Worm (Caenorhabditis elegans) whole organism, L2 larva: ENCODE measurements around the gene ent-3.
"Not testable (repeated sequence)": the region's sequence is repeated elsewhere in the genome, so short reads cannot be mapped to it uniquely, and the experiment has no call there.

Experiments used
- Y55F3AM.14 ChIP-seq: fragments of 200-800 bp; sonication (Bioruptor generic); optimal IDR thresholded peaks from 2 replicates; lab custom pipeline; 2018; ENCODE audit warnings: mild to moderate bottlenecking, missing genetic modification characterization, missing compliant biosample characterization
- alr-1 ChIP-seq: fragments of 150-350 bp; optimal IDR thresholded peaks from 2 replicates; lab custom pipeline; 2014; ENCODE audit warnings: missing biosample characterization, missing genetic modification characterization
- aly-2 ChIP-seq: fragments of 150-350 bp; optimal IDR thresholded peaks from 2 replicates; lab custom pipeline; 2014; ENCODE audit warnings: missing biosample characterization, missing genetic modification characterization
- ama-1 ChIP-seq: fragments of 150-350 bp; optimal IDR thresholded peaks from 2 replicates; lab custom pipeline; 2018; ENCODE audit warnings: inconsistent platforms
- ceh-16 ChIP-seq: fragments of 150-350 bp; optimal IDR thresholded peaks from 2 replicates; lab custom pipeline; 2014; ENCODE audit warnings: missing biosample characterization, missing genetic modification characterization
- ceh-82 ChIP-seq: fragments of 150-350 bp; optimal IDR thresholded peaks from 2 replicates; lab custom pipeline; 2014; ENCODE audit warnings: missing biosample characterization, missing genetic modification characterization
- dmd-4 ChIP-seq: sonication (generic microtip); optimal IDR thresholded peaks from 2 replicates; lab custom pipeline; 2017; ENCODE audit warnings: missing biosample characterization, missing genetic modification characterization
- elt-3 ChIP-seq: sonication (generic microtip); optimal IDR thresholded peaks from 2 replicates; lab custom pipeline; 2017; ENCODE audit warnings: missing biosample characterization, missing genetic modification characterization
- fos-1 ChIP-seq: fragments of 150-350 bp; optimal IDR thresholded peaks from 2 replicates; lab custom pipeline; 2014; ENCODE audit warnings: missing biosample characterization, missing genetic modification characterization
- gmeb-1 ChIP-seq: fragments of 150-350 bp; optimal IDR thresholded peaks from 2 replicates; lab custom pipeline; 2014; ENCODE audit warnings: missing biosample characterization, missing genetic modification characterization
- lin-11 ChIP-seq: fragments of 150-350 bp; sonication (generic microtip); optimal IDR thresholded peaks from 2 replicates; lab custom pipeline; 2014; ENCODE audit warnings: missing biosample characterization, missing genetic modification characterization, inconsistent platforms, mixed read lengths
- lin-13 ChIP-seq: fragments of 150-350 bp; optimal IDR thresholded peaks from 2 replicates; lab custom pipeline; 2014; ENCODE audit warnings: missing biosample characterization, missing genetic modification reagents, missing genetic modification characterization
- lsy-2 ChIP-seq, 2 experiments: fragments of 150-350 bp in 1 of 2; sonication (generic microtip) in 1 of 2; optimal IDR thresholded peaks; 2 replicates each; lab custom pipeline; 2014 to 2017; ENCODE audit warnings: missing biosample characterization in 2 of 2, missing genetic modification characterization in 2 of 2
- mbf-1 ChIP-seq: sonication (generic microtip); optimal IDR thresholded peaks from 2 replicates; lab custom pipeline; 2017; ENCODE audit warnings: missing biosample characterization, missing genetic modification characterization
- mdl-1 ChIP-seq, 2 experiments: fragments of 150-350 bp in 1 of 2; sonication (generic microtip) in 1 of 2; optimal IDR thresholded peaks; 2 replicates each; lab custom pipeline; 2017; ENCODE audit warnings: missing biosample characterization in 2 of 2, missing genetic modification characterization in 2 of 2
- nhr-10 ChIP-seq: sonication (generic microtip); optimal IDR thresholded peaks from 2 replicates; lab custom pipeline; 2017; ENCODE audit warnings: missing biosample characterization, missing genetic modification characterization
- nhr-23 ChIP-seq: fragments of 150-350 bp; optimal IDR thresholded peaks from 2 replicates; lab custom pipeline; 2014; ENCODE audit warnings: missing biosample characterization, missing genetic modification reagents, missing genetic modification characterization
- nhr-237 ChIP-seq: fragments of 150-350 bp; optimal IDR thresholded peaks from 2 replicates; lab custom pipeline; 2014; ENCODE audit warnings: missing biosample characterization, missing genetic modification characterization
- nhr-25 ChIP-seq: fragments of 150-350 bp; sonication (generic microtip); optimal IDR thresholded peaks from 3 replicates; lab custom pipeline; 2014; ENCODE audit warnings: missing biosample characterization, missing genetic modification characterization
- peb-1 ChIP-seq: fragments of 150-350 bp; optimal IDR thresholded peaks from 2 replicates; lab custom pipeline; 2014; ENCODE audit warnings: missing biosample characterization, missing genetic modification characterization
- skn-1 ChIP-seq: sonication (generic microtip); optimal IDR thresholded peaks from 2 replicates; lab custom pipeline; 2017; ENCODE audit warnings: missing biosample characterization, missing genetic modification characterization
- sma-3 ChIP-seq: sonication (generic microtip); optimal IDR thresholded peaks from 2 replicates; lab custom pipeline; 2016; ENCODE audit warnings: missing genetic modification reagents, missing genetic modification characterization, missing compliant biosample characterization
- snpc-4 ChIP-seq: fragments of 150-350 bp; optimal IDR thresholded peaks from 2 replicates; lab custom pipeline; 2014; ENCODE audit warnings: missing biosample characterization, missing genetic modification characterization
- unc-39 ChIP-seq: fragments of 150-350 bp; optimal IDR thresholded peaks from 2 replicates; lab custom pipeline; 2014; ENCODE audit warnings: missing biosample characterization, missing genetic modification characterization
- unc-55 ChIP-seq: fragments of 150-350 bp; sonication (generic microtip); optimal IDR thresholded peaks from 3 replicates; lab custom pipeline; 2014; ENCODE audit warnings: missing biosample characterization, missing genetic modification reagents, missing genetic modification characterization
- unc-62 ChIP-seq: fragments of 150-350 bp; optimal IDR thresholded peaks from 2 replicates; lab custom pipeline; 2014; ENCODE audit warnings: missing biosample characterization, missing genetic modification reagents, missing genetic modification characterization
- ztf-1 ChIP-seq: fragments of 200-800 bp; sonication (Bioruptor generic); conservative IDR thresholded peaks from 2 replicates; pipeline ENCODE4 v1.3.6; 2022; ENCODE audit warnings: missing genetic modification characterization, missing compliant biosample characterization

ent-3 gene

ce11 chrV:14235942-14236341, at the start of gene ent-3:
Gene ent-3 (minus strand): TSS chrV:14236042.
- TF ChIP-seq dmd-4 (tag; lab: Kevin White, UChicago) = no peak
- TF ChIP-seq fos-1 (tag; lab: Kevin White, UChicago) = no peak
- no peak for TF ChIP-seq Y55F3AM.14
- TF ChIP-seq, all 48 proteins: peak for 0

ce11 chrV:14283241-14283640, 47.4 kb upstream of the ent-3 start, which contains the start of gene F40G12.10:
Gene F40G12.10 (plus strand): TSS chrV:14283541.
- TF ChIP-seq peb-1 (tag; lab: Kevin White, UChicago) (no peak), lsy-2 (tag; optimal IDR thresholded peaks at IDR 0.05; lab: Kevin White, UChicago) (no peak), nhr-25 (tag; lab: Kevin White, UChicago) (no peak), sma-3 (no peak), lin-13 (GFP tag; lab: Kevin White, UChicago) (no peak), aly-2 (tag; lab: Kevin White, UChicago) (no peak)

- TF ChIP-seq lin-11 (no peak), unc-55 (no peak), sma-3 (no peak), unc-62 (GFP tag; lab: Kevin White, UChicago) (no peak), elt-3 (no peak), alr-1 (tag; lab: Kevin White, UChicago) (no peak)
Observed at ce11 chrV:14282222-14282709, 46.4 kb upstream of the ent-3 start, which contains the start of the genes srt-74 and F40G12.9. Gene srt-74 (minus strand): TSS chrV:14282322. Gene F40G12.9 (plus strand): TSS chrV:14282659.

ce11 chrV:14279777-14280176, 43.9 kb upstream of the ent-3 start, which contains the start of gene srt-33:
Gene srt-33 (minus strand): TSS chrV:14279877.
- TF ChIP-seq lin-13 (GFP tag; lab: Kevin White, UChicago) = no peak
- TF ChIP-seq ztf-1 = no peak
- no peak for TF ChIP-seq nhr-23
- no peak for TF ChIP-seq nhr-237
- TF ChIP-seq unc-39 = no peak
- TF ChIP-seq gmeb-1 (tag; lab: Kevin White, UChicago) = no peak
- TF ChIP-seq Y55F3AM.14 = no peak
- no peak for TF ChIP-seq mdl-1 (tag; optimal IDR thresholded peaks at IDR 0.05; lab: Kevin White, UChicago)
- TF ChIP-seq, all 48 proteins: peak for 0

- peak; percentile 38 for TF ChIP-seq snpc-4
Observed at ce11 chrV:14277456-14277855, 41.6 kb upstream of the ent-3 start.

ce11 chrV:14274268-14274667, 38.4 kb upstream of the ent-3 start, which contains the start of gene F40G12.7:
Gene F40G12.7 (plus strand): TSS chrV:14274568.
- TF ChIP-seq nhr-25 (tag; lab: Kevin White, UChicago); peb-1 (tag; lab: Kevin White, UChicago); unc-39: not testable (repeated sequence)

- no peak for TF ChIP-seq gmeb-1 (tag; lab: Kevin White, UChicago)
- TF ChIP-seq Y55F3AM.14 = no peak
- no peak for TF ChIP-seq ama-1 (lab: Kevin White, UChicago)
- TF ChIP-seq ceh-82 = no peak
- no peak for TF ChIP-seq lin-13 (GFP tag; lab: Kevin White, UChicago)
- TF ChIP-seq ztf-1 = no peak
- TF ChIP-seq nhr-10 = no peak
- TF ChIP-seq dmd-4 (tag; lab: Kevin White, UChicago) = no peak
- TF ChIP-seq ceh-16 (tag; lab: Kevin White, UChicago) = no peak
Observed at ce11 chrV:14273019-14273418, 37.2 kb upstream of the ent-3 start, which contains the start of gene F40G12.6. Gene F40G12.6 (minus strand): TSS chrV:14273119.

- TF ChIP-seq dmd-4 (tag; lab: Kevin White, UChicago) (no peak), mdl-1 (tag; optimal IDR thresholded peaks at IDR 0.05; lab: Kevin White, UChicago) (no peak), mbf-1 (tag; lab: Kevin White, UChicago) (no peak), skn-1 (no peak)
Observed at ce11 chrV:14270729-14271128, 34.9 kb upstream of the ent-3 start, which contains the start of gene F40G12.5. Gene F40G12.5 (minus strand): TSS chrV:14270829.
